Fruit fly (Drosophila melanogaster): ENCODE measurements around the gene CG8043.

CG8043 gene

dm6 chr3R:8663668-8664283 is 12.9 kb upstream of the CG8043 start, which contains the start of gene CG8032 (continued):
- TF ChIP-seq ara (GFP tag; IDR thresholded peaks at IDR 0.05) (no peak), CG4360 (GFP tag; IDR thresholded peaks at IDR 0.05) (no peak), run (tag; optimal IDR thresholded peaks at IDR 0.05) (no peak), CG18619 (GFP tag; optimal IDR thresholded peaks at IDR 0.05) (peak; percentile 22), shn (GFP tag; optimal IDR thresholded peaks at IDR 0.05) (peak; percentile 36), dysf (GFP tag; IDR thresholded peaks at IDR 0.05) (no peak), pb (GFP tag; optimal IDR thresholded peaks at IDR 0.05) (no peak), Hsf (GFP tag; optimal IDR thresholded peaks at IDR 0.05) (peak; percentile 50), dpn (GFP tag; optimal IDR thresholded peaks at IDR 0.05) (peak; percentile 52 to 62), amos (GFP tag; IDR thresholded peaks at IDR 0.05; ENCODE audit: partially characterized antibody) (peak; percentile 59), ATbp (GFP tag; optimal IDR thresholded peaks at IDR 0.05) (no peak), Atf3 (GFP tag; optimal IDR thresholded peaks at IDR 0.05) (peak; percentile 13), CG17385 (GFP tag; optimal IDR thresholded peaks at IDR 0.05) (peak; percentile 11), CG18476 (GFP tag; optimal IDR thresholded peaks at IDR 0.05) (peak; percentile 36), az2 (GFP tag; optimal IDR thresholded peaks at IDR 0.05) (peak; percentile 35), fd3F (GFP tag; optimal IDR thresholded peaks at IDR 0.05) (no peak), Nf-YB (GFP tag; optimal IDR thresholded peaks at IDR 0.05) (no peak), repo (GFP tag; optimal IDR thresholded peaks at IDR 0.05) (no peak), sna (GFP tag; IDR thresholded peaks at IDR 0.05; ENCODE audit: partially characterized antibody) (peak; percentile 62), Ptx1 (GFP tag; IDR thresholded peaks at IDR 0.05) (peak; percentile 44), slbo (GFP tag; IDR thresholded peaks at IDR 0.05) (peak; percentile 63), tio (GFP tag; optimal IDR thresholded peaks at IDR 0.05) (no peak), Usf (GFP tag; optimal IDR thresholded peaks at IDR 0.05) (no peak), p53 (GFP tag; optimal IDR thresholded peaks at IDR 0.05) (peak; percentile 32), CG3847 (GFP tag; IDR thresholded peaks at IDR 0.05) (peak; percentile 74), crp (GFP tag; optimal IDR thresholded peaks at IDR 0.05) (peak; percentile 75 to 95), CG34224 (GFP tag; IDR thresholded peaks at IDR 0.05; ENCODE audit: partially characterized antibody) (peak; percentile 76; the same call in 2 of the 3 replicates), CG5245 (GFP tag; optimal IDR thresholded peaks at IDR 0.05) (peak; percentile 11), Gug (GFP tag; IDR thresholded peaks at IDR 0.05) (0 out of 4 replicates have a peak, but pooled peaks have one; percentile 2), pfk (GFP tag; optimal IDR thresholded peaks at IDR 0.05) (no peak), mirr (GFP tag; optimal IDR thresholded peaks at IDR 0.05) (peak; percentile 6), stwl (tag; optimal IDR thresholded peaks at IDR 0.05) (peak; percentile 65), fd102C (GFP tag; optimal IDR thresholded peaks at IDR 0.05) (no peak), MESR4 (GFP tag; optimal IDR thresholded peaks at IDR 0.05) (peak; percentile 71), CG14014 (GFP tag; IDR thresholded peaks at IDR 0.05) (no peak), Bteb2 (GFP tag; optimal IDR thresholded peaks at IDR 0.05) (peak; percentile 31), CG6791 (GFP tag; IDR thresholded peaks at IDR 0.05; ENCODE audit: partially characterized antibody) (no peak), Elba2 (GFP tag; optimal IDR thresholded peaks at IDR 0.05) (peak; percentile 22), tin (GFP tag; optimal IDR thresholded peaks at IDR 0.05) (peak; percentile 16), bsh (GFP tag; optimal IDR thresholded peaks at IDR 0.05) (peak in 1 of 2 experiments; percentile 38), dmrt11E (tag; optimal IDR thresholded peaks at IDR 0.05) (peak; percentile 0), Mad (GFP tag; optimal IDR thresholded peaks at IDR 0.05) (peak; percentile 54), Hey (tag; optimal IDR thresholded peaks at IDR 0.05) (no peak), CG12744 (GFP tag; optimal IDR thresholded peaks at IDR 0.05) (no peak), CG3838 (GFP tag; optimal IDR thresholded peaks at IDR 0.05) (no peak), CG10366 (GFP tag; IDR thresholded peaks at IDR 0.05) (no peak), toy (GFP tag; IDR thresholded peaks at IDR 0.05) (no peak), CG11696 (GFP tag; IDR thresholded peaks at IDR 0.05) (no peak), tap (tag; optimal IDR thresholded peaks at IDR 0.05) (peak; percentile 16), HLHmδ (GFP tag; optimal IDR thresholded peaks at IDR 0.05) (no peak)
